Fruit fly (Drosophila melanogaster) whole organism, embryonic: ENCODE data around the gene mbm.

Source experiments
- CG15269 ChIP-seq: fragments of 200-800 bp; sonication (Bioruptor generic); optimal IDR thresholded peaks from 2 replicates; lab custom pipeline; 2018; ENCODE audit warnings: missing biosample characterization, mild to moderate bottlenecking, missing genetic modification characterization, moderate library complexity
- CG30403 ChIP-seq: fragments of 200-800 bp; sonication (Bioruptor generic); optimal IDR thresholded peaks from 3 replicates; lab custom pipeline; 2016; ENCODE audit warnings: missing biosample characterization, missing genetic modification characterization
- Dref ChIP-seq: fragments of 200-800 bp; sonication (Bioruptor generic); IDR thresholded peaks from 2 replicates; pipeline ENCODE4 v1.3.6; 2022; ENCODE audit warnings: missing biosample characterization, missing genetic modification characterization
- chm ChIP-seq: fragments of 200-800 bp; sonication (Bioruptor generic); IDR thresholded peaks from 2 replicates; pipeline ENCODE4 v1.3.6; 2022; ENCODE audit warnings: missing biosample characterization, missing genetic modification characterization
- ro ChIP-seq: fragments of 200-800 bp; sonication (Bioruptor generic); IDR thresholded peaks from 2 replicates; pipeline ENCODE4 v1.3.6; 2022; ENCODE audit warnings: missing biosample characterization, missing genetic modification characterization

DNA sequence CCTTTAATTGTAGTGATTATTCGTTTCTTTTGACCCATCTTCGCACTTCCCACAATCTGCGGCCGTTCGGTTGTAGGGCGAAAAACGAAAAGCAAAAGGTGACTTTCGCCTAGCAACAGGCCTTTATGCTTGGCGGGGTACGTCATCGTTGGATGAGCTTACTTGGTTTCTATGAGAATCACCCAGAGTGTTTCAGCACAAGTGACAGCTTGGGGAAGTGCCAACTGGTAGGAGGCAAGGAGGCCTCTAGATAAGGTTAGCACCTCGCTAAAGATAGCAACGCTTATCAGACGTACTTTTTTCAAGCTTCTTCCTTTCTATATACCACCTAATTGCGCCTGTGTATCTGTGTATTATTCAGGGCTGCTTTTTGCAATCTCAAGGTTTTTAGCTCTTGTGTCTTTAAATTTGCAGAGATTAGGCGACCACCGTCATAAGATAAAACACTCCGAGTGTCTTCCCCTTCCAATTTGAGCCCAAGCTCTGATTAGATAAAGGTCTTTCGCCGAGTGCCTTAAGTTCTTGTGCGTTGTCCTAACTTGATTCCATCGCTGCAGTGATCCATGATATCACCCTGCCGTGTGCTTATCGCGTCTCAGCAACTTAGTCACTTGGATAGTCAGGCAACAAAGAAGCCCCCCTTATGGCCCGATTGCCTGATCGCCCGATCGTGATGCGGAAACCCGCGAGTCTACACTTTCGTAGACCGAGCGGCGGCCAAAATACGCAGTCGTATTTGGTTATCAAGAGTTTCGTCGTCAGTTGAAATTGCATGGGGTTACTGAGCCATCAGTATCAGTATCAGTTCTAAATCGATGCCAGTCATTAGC lies 27.6 kb upstream of the mbm start:
- TF ChIP-seq CG30403 (no peak), ro (GFP tag; lab: Robert Waterston, UW) (no peak), CG15269 (tag; lab: Kevin White, UChicago) (no peak), chm (no peak), Dref (GFP tag; lab: Robert Waterston, UW) (no peak)
